Worm (Caenorhabditis elegans) whole organism, L4 larva: ENCODE results near the gene T10F2.2.

Experiments
- D1046.2 ChIP-seq: fragments of 200-800 bp; sonication (Bioruptor generic); IDR thresholded peaks from 2 replicates; pipeline ENCODE4 v1.3.6; 2022; ENCODE audit warnings: missing genetic modification characterization, missing compliant biosample characterization
- F10B5.3 ChIP-seq: sonication (generic microtip); optimal IDR thresholded peaks from 2 replicates; lab custom pipeline; 2016; ENCODE audit warnings: mild to moderate bottlenecking, missing genetic modification characterization, missing compliant biosample characterization
- F26F4.8 ChIP-seq: fragments of 200-800 bp; sonication (Bioruptor generic); conservative IDR thresholded peaks from 2 replicates; pipeline ENCODE4 v1.3.6; 2022; ENCODE audit warnings: missing genetic modification characterization, missing compliant biosample characterization
- F37D6.2 ChIP-seq: sonication (generic microtip); optimal IDR thresholded peaks from 2 replicates; lab custom pipeline; 2016; ENCODE audit warnings: mild to moderate bottlenecking, missing genetic modification characterization, missing compliant biosample characterization
- F49E8.2 ChIP-seq: sonication (generic microtip); optimal IDR thresholded peaks from 2 replicates; lab custom pipeline; 2016; ENCODE audit warnings: missing compliant biosample characterization, mild to moderate bottlenecking, missing genetic modification characterization, borderline replicate concordance
- ZK337.2 ChIP-seq: fragments of 200-800 bp; sonication (Bioruptor generic); IDR thresholded peaks from 2 replicates; pipeline ENCODE4 v1.3.6; 2022; ENCODE audit warnings: missing genetic modification reagents, missing genetic modification characterization, missing compliant biosample characterization
- aly-2 ChIP-seq: sonication (generic microtip); optimal IDR thresholded peaks from 2 replicates; lab custom pipeline; 2018; ENCODE audit warnings: missing biosample characterization, missing genetic modification characterization
- ama-1 ChIP-seq: fragments of 150-350 bp; optimal IDR thresholded peaks from 2 replicates; lab custom pipeline; 2014; ENCODE audit warnings: inconsistent platforms, mixed read lengths
- ceh-20 ChIP-seq: fragments of 200-800 bp; sonication (Bioruptor generic); IDR thresholded peaks from 2 replicates; pipeline ENCODE4 v1.3.6; 2022; ENCODE audit warnings: missing genetic modification reagents, missing genetic modification characterization, missing compliant biosample characterization
- ctbp-1 ChIP-seq: fragments of 200-800 bp; sonication (Bioruptor generic); IDR thresholded peaks from 2 replicates; pipeline ENCODE4 v1.3.6; 2022; ENCODE audit warnings: missing genetic modification reagents, missing genetic modification characterization, missing compliant biosample characterization
- daf-12 ChIP-seq: fragments of 150-350 bp; optimal IDR thresholded peaks from 2 replicates; lab custom pipeline; 2014; ENCODE audit warnings: missing biosample characterization, missing genetic modification reagents, missing genetic modification characterization
- daf-16 ChIP-seq, 3 experiments: sonication (generic microtip); optimal IDR thresholded peaks; 2 replicates each; lab custom pipeline; 2016 to 2017; ENCODE audit warnings: missing genetic modification characterization in 3 of 3, missing genetic modification reagents in 3 of 3, mild to moderate bottlenecking in 2 of 3, missing compliant biosample characterization in 2 of 3, missing biosample characterization in 1 of 3, moderate library complexity in 1 of 3
- dpl-1 ChIP-seq: fragments of 150-350 bp; optimal IDR thresholded peaks from 2 replicates; lab custom pipeline; 2014; ENCODE audit warnings: missing biosample characterization, missing genetic modification reagents, missing genetic modification characterization
- dve-1 ChIP-seq: sonication (generic microtip); optimal IDR thresholded peaks from 2 replicates; lab custom pipeline; 2017; ENCODE audit warnings: antibody characterized with exemption, mild to moderate bottlenecking, missing genetic modification characterization, missing compliant biosample characterization; ENCODE audit not compliant: insufficient read depth
- egl-27 ChIP-seq: sonication (generic microtip); optimal IDR thresholded peaks from 3 replicates; lab custom pipeline; 2017; ENCODE audit warnings: missing biosample characterization, missing genetic modification reagents, missing genetic modification characterization
- egl-43 ChIP-seq: fragments of 200-800 bp; sonication (Bioruptor generic); IDR thresholded peaks from 2 replicates; pipeline ENCODE4 v1.3.6; 2022; ENCODE audit warnings: missing genetic modification reagents, missing genetic modification characterization, missing compliant biosample characterization
- hlh-30 ChIP-seq: sonication (generic microtip); optimal IDR thresholded peaks from 2 replicates; lab custom pipeline; 2017; ENCODE audit warnings: antibody characterized with exemption, mild to moderate bottlenecking, missing genetic modification characterization, missing compliant biosample characterization; ENCODE audit not compliant: insufficient read depth
- lin-38 ChIP-seq: fragments of 200-800 bp; sonication (Bioruptor generic); IDR thresholded peaks from 2 replicates; pipeline ENCODE4 v1.3.6; 2022; ENCODE audit warnings: missing genetic modification reagents, missing genetic modification characterization, missing compliant biosample characterization
- lir-3 ChIP-seq: sonication (generic microtip); optimal IDR thresholded peaks from 2 replicates; lab custom pipeline; 2016; ENCODE audit warnings: mild to moderate bottlenecking, missing genetic modification characterization, missing compliant biosample characterization
- lsy-2 ChIP-seq, 2 experiments: fragments of 150-350 bp in 1 of 2; sonication (generic microtip) in 1 of 2; optimal IDR thresholded peaks; 2 replicates each; lab custom pipeline; 2014 to 2017; ENCODE audit warnings: missing biosample characterization in 2 of 2, missing genetic modification characterization in 2 of 2
- mdl-1 ChIP-seq, 2 experiments: fragments of 150-350 bp in 1 of 2; sonication (generic microtip) in 1 of 2; optimal IDR thresholded peaks; 2 replicates each; lab custom pipeline; 2014 to 2017; ENCODE audit warnings: missing biosample characterization in 2 of 2, missing genetic modification characterization in 2 of 2
- mep-1 ChIP-seq: fragments of 150-350 bp; sonication (generic microtip); optimal IDR thresholded peaks from 3 replicates; lab custom pipeline; 2014; ENCODE audit warnings: missing biosample characterization, missing genetic modification characterization
- mes-2 ChIP-seq: sonication (generic microtip); optimal IDR thresholded peaks from 2 replicates; lab custom pipeline; 2016; ENCODE audit warnings: missing genotype, mild to moderate bottlenecking, missing genetic modification characterization, missing compliant biosample characterization; ENCODE audit not compliant: poor library complexity, severe bottlenecking
- nhr-10 ChIP-seq: fragments of 150-350 bp; optimal IDR thresholded peaks from 2 replicates; lab custom pipeline; 2014; ENCODE audit warnings: missing biosample characterization, missing genetic modification characterization
- nhr-237 ChIP-seq: sonication (generic microtip); optimal IDR thresholded peaks from 2 replicates; lab custom pipeline; 2017; ENCODE audit warnings: missing biosample characterization, missing genetic modification characterization
- set-16 ChIP-seq: fragments of 200-800 bp; sonication (Bioruptor generic); IDR thresholded peaks from 2 replicates; pipeline ENCODE4 v1.3.6; 2022; ENCODE audit warnings: missing genetic modification reagents, missing genetic modification characterization, missing compliant biosample characterization
- snpc-4 ChIP-seq: fragments of 150-350 bp; optimal IDR thresholded peaks from 2 replicates; lab custom pipeline; 2014; ENCODE audit warnings: missing biosample characterization, missing genetic modification characterization
- unc-62 ChIP-seq, 3 experiments: fragments of 150-350 bp in 1 of 3; sonication (generic microtip); optimal IDR thresholded peaks in 2 of 3; peaks in 1 of 3; 1 replicate in 1 of 3; 2 replicates in 2 of 3; lab custom pipeline; 2014 to 2017; ENCODE audit warnings: missing biosample characterization in 3 of 3, missing genetic modification characterization in 3 of 3, missing genetic modification reagents in 3 of 3, missing genotype in 1 of 3
- zfp-3 ChIP-seq: fragments of 200-800 bp; sonication (Bioruptor generic); conservative IDR thresholded peaks from 2 replicates; pipeline ENCODE4 v1.3.6; 2022; ENCODE audit warnings: missing genetic modification reagents, missing genetic modification characterization, missing compliant biosample characterization
- ztf-11 ChIP-seq: fragments of 150-350 bp; optimal IDR thresholded peaks from 2 replicates; lab custom pipeline; 2014; ENCODE audit warnings: missing biosample characterization, missing genetic modification characterization

Gene T10F2.2

DNA sequence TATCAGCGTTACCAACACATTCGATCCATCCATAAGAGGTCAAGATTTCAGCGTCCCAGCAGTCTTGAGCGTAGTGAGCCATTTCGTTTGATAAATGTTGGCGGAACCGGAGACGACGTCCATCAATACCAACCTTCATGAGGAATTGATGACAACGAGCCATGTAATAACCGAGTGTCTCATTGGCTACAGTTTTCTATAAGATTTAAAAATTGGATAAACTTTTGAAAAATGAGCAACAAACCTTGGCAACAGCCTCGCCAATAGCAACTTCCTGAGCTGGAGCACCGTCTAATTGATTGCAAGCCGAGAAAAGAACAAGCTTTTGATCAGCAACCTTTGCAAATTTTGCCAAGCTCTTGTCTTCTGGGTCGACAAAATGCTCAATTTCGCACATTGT is 4.3 kb downstream of the T10F2.2 start:
- TF ChIP-seq unc-62 (GFP tag; optimal IDR thresholded peaks at IDR 0.05 in 1 of 2; lab: Kevin White, UChicago) = peak in 1 of 2 experiments; percentile 91
- TF ChIP-seq unc-62 (tag; optimal IDR thresholded peaks at IDR 0.05; lab: Kevin White, UChicago) = no peak
- no peak for TF ChIP-seq ceh-20 (GFP tag; lab: Robert Waterston, UW)
- TF ChIP-seq F26F4.8 = 0 out of 2 replicates have a peak, but pooled peaks have one; percentile 12

DNA sequence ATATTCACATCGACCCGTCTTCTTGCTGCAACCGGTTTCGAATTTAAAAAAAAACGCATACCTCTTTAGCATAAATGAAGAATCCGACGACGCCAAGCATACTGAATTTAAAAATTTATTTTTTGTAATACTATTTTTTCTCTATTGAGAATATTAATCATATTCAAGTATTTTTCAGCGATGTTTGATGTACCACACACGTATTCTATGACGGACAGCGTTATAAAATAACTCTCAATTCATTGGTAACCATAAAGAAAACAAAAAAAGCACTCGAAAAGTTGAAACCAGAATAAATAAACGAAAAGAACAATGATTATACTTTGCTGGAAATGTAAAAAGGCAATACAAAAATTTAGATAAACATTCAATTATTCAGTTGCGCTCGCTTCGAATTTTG is 5.6 kb downstream of the T10F2.2 start, which contains the start of gene T10F2.5:
TSS of gene T10F2.5 (minus strand) at position 101 of the 400 bp plus-strand sequence.
- no peak for TF ChIP-seq zfp-3
- peak; percentile 34 for TF ChIP-seq lin-38 (GFP tag; lab: Robert Waterston, UW)
- TF ChIP-seq, all 104 proteins: peak for 1

DNA sequence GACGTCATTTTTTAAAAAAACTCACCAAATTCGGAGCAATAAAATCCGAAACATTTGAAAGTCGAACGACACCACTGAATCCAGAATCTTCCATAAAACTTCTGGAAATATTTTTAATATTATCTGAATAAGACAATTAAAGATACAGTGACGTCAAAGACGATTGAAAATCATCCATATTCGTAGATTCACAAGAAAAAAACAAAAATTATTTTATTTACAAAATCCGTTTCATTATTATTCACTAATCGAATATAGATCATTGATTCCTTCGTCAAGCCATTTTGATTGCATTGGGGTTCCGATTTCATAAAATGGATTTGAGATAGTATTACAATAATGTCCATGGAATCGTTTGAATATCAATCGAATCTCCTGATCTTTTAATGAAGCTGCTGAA is 6.4 kb downstream of the T10F2.2 start, which contains the start of gene oxy-4:
TSS of gene oxy-4 (minus strand) at position 101 of the 400 bp plus-strand sequence.
- no peak for TF ChIP-seq daf-12 (tag; lab: Kevin White, UChicago)
- no peak for TF ChIP-seq nhr-237 (tag; lab: Kevin White, UChicago)
- no peak for TF ChIP-seq mdl-1 (tag; optimal IDR thresholded peaks at IDR 0.05; lab: Kevin White, UChicago)
- no peak for TF ChIP-seq egl-43 (GFP tag; lab: Robert Waterston, UW)
- no peak for TF ChIP-seq snpc-4 (tag; lab: Kevin White, UChicago)
- TF ChIP-seq nhr-10 (tag; lab: Kevin White, UChicago) = no peak
- no peak for TF ChIP-seq unc-62 (GFP tag; optimal IDR thresholded peaks at IDR 0.05 in 1 of 2; lab: Kevin White, UChicago)
- TF ChIP-seq unc-62 (tag; optimal IDR thresholded peaks at IDR 0.05; lab: Kevin White, UChicago) = no peak
- no peak for TF ChIP-seq F37D6.2 (tag; lab: Kevin White, UChicago)
- no peak for TF ChIP-seq D1046.2 (GFP tag; lab: Robert Waterston, UW)
- no peak for TF ChIP-seq set-16 (GFP tag; lab: Robert Waterston, UW)

DNA sequence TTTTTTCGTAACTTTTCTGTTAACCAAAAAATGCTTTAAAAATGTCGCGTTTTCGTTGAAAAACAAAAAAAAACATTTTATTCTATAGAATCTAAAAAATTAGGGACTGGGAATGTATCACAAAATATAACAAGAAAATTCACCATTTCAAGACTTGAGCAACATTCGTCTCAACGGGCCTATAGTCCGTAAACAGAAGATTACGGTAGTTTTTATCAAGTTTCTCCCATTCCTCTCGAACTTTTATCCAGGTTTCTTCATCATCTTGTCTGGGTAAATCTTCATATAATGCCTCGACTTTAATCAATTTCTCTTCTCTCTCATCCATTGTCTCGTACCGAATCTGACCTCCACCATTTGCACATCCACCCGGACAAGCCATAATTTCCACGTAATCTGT is 9.7 kb downstream of the T10F2.2 start:
- 0 out of 2 replicates have a peak, but pooled peaks have one; percentile 11 for TF ChIP-seq ctbp-1 (GFP tag; lab: Robert Waterston, UW)
- TF ChIP-seq mes-2 (tag; lab: Kevin White, UChicago) = peak; percentile 7
- TF ChIP-seq aly-2 (tag; lab: Kevin White, UChicago) = no peak
- 0 out of 2 replicates have a peak, but pooled peaks have one; percentile 12 for TF ChIP-seq lin-38 (GFP tag; lab: Robert Waterston, UW)

DNA sequence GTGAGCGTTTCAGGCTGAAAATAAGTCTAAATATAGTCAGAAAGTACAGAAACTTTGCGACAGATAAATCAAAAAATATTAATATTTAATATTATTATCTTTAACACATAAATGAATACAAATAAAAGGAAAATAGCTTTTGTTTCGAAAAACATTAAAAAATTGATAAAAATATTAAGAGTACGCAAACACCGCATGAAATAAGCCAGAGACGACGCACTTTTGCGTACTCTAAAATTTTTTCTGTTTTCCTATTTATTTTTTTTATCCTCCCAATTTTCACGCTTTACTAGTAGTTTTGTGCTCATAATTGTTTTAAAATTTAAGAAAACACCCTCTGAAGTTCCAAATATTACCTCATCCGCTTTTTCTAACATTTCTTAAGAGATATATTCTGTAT is 12.0 kb downstream of the T10F2.2 start, which contains the start of the genes rbm-42 and grwd-1:
TSS of gene rbm-42 (minus strand) at position 93 of the 400 bp plus-strand sequence.
TSS of gene grwd-1 (plus strand) at position 328 of the 400 bp plus-strand sequence.
- peak; percentile 26 for TF ChIP-seq dve-1 (tag; lab: Kevin White, UChicago)
- peak in 1 of 2 experiments; percentile 62 for TF ChIP-seq lsy-2 (tag; optimal IDR thresholded peaks at IDR 0.05; lab: Kevin White, UChicago)
- TF ChIP-seq dpl-1 (GFP tag; lab: Kevin White, UChicago) = peak; percentile 30
- TF ChIP-seq egl-27 = no peak
- TF ChIP-seq hlh-30 (tag; lab: Kevin White, UChicago) = peak; percentile 6
- no peak for TF ChIP-seq ztf-11 (tag; lab: Kevin White, UChicago)
- peak; percentile 49 for TF ChIP-seq mes-2 (tag; lab: Kevin White, UChicago)
- no peak for TF ChIP-seq ama-1 (lab: Kevin White, UChicago)
- TF ChIP-seq lin-38 (GFP tag; lab: Robert Waterston, UW) = peak; percentile 37; the same call in 1 of the 2 replicates
- no peak for TF ChIP-seq daf-16 (GFP tag; optimal IDR thresholded peaks at IDR 0.05; lab: Kevin White, UChicago)
- peak; percentile 13 for TF ChIP-seq daf-16 (tag; optimal IDR thresholded peaks at IDR 0.05; lab: Kevin White, UChicago)
- peak; percentile 29 for TF ChIP-seq mep-1 (tag; lab: Kevin White, UChicago)

DNA sequence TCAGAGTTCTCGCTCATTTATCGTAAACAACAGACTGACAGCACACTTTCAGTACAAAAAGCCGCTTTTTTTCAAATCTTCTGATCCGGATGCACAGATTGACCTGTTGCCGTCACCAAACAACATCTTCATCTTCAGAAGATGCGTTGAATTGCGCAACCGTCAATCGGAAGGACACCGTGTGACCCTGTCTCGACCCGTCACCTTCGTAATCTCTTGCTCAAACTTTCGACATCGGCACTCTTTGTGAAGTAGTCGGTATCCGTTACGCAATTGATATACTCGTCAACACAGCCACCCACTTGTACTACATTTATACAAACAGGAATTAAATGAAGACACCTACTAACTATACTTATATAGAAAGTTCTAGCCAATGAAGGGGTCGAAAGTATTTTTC is 14.1 kb downstream of the T10F2.2 start:
- TF ChIP-seq daf-16 (GFP tag; optimal IDR thresholded peaks at IDR 0.05; lab: Kevin White, UChicago) (no peak), daf-16 (tag; optimal IDR thresholded peaks at IDR 0.05; lab: Kevin White, UChicago) (no peak), ZK337.2 (no peak), lir-3 (tag; lab: Kevin White, UChicago) (no peak), mep-1 (tag; lab: Kevin White, UChicago) (no peak), F10B5.3 (tag; lab: Kevin White, UChicago) (no peak), F49E8.2 (tag; lab: Kevin White, UChicago) (no peak)
